Worm (Caenorhabditis elegans) whole organism, mixed stage, embryonic: Measurements from ENCODE around the gene K01D12.10.

Source experiments
- nhr-28 ChIP-seq: fragments of 150-350 bp; optimal IDR thresholded peaks from 2 replicates; lab custom pipeline; 2014; ENCODE audit warnings: missing biosample characterization, missing genetic modification characterization
- snpc-4 ChIP-seq: fragments of 150-350 bp; optimal IDR thresholded peaks from 2 replicates; lab custom pipeline; 2014; ENCODE audit warnings: missing biosample characterization, missing genetic modification characterization
- unc-39 ChIP-seq: fragments of 150-350 bp; optimal IDR thresholded peaks from 2 replicates; lab custom pipeline; 2014; ENCODE audit warnings: missing biosample characterization, missing genetic modification characterization

DNA sequence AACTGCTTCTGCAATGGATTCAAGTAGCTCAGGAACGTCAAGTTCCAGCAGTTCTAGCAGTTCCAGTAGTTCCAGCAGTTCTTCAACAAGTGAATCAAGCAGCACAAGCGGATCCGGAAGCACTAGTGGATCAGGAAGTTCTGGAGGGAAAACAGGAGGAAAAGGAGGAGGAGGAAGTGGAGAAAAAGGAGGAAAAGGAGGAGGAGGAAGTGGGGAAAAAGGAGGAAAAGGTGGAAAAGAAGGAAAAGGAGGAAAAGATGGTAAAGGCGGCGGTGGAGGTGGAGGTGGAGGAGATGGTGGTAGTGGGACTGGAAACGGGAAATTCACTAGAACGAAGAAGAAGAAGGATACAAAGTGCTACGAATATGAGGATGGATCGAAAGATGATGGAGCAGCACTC, 485 bp downstream of the K01D12.10 start:
- TF ChIP-seq snpc-4 (tag; lab: Kevin White, UChicago) (no peak), unc-39 (tag; lab: Kevin White, UChicago) (no peak), nhr-28 (no peak)
